Worm (Caenorhabditis elegans): ENCODE data around the gene C18A11.2.

ce11 chrX:8077748-8078147 is 10.4 kb downstream of the C18A11.2 start, which contains the start of gene C46F2.1:
- TF ChIP-seq hmg-1.1 (GFP tag; IDR thresholded peaks at IDR 0.05) (no peak), hlh-30 (tag; optimal IDR thresholded peaks at IDR 0.05; ENCODE audit: insufficient read depth) (no peak)
